Fruit fly (Drosophila melanogaster): ENCODE results near the gene Anp.
A peak's percentile ranks its signal among the peaks of the same experiment; 100 is the strongest.

Anp gene

DNA sequence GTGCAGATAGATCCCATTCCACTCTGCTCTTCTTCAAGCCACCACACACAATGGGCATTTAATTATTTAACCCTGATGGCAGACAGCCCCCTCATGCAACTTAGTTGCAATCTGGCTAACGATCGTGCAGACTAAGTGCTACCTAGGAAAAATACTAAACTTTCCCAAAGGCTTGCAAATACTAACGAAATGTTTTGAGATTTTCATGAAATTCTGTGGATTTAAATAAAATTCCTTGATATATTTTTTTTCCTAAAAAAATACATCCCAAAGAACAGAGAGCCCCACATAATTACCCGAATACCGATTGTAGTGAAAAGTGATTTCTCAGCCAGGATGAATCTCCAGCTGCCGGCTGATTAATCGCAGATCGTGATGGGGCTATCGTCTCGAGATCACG is 49.8 kb downstream of the Anp start (continued):
- TF ChIP-seq topi (GFP tag; optimal IDR thresholded peaks at IDR 0.05) = no peak
- no peak for TF ChIP-seq fd85E (GFP tag; optimal IDR thresholded peaks at IDR 0.05)
- no peak for TF ChIP-seq CG11762 (GFP tag; optimal IDR thresholded peaks at IDR 0.05; ENCODE audit: insufficient read depth)
- no peak for TF ChIP-seq vri (GFP tag; optimal IDR thresholded peaks at IDR 0.05)
- TF ChIP-seq CG6276 (GFP tag; optimal IDR thresholded peaks at IDR 0.05) = no peak
- peak; percentile 19 for TF ChIP-seq CG7368 (GFP tag; optimal IDR thresholded peaks at IDR 0.05)
- peak; percentile 67 for TF ChIP-seq CG6808 (GFP tag; optimal IDR thresholded peaks at IDR 0.05)
- TF ChIP-seq CG15336 (GFP tag; IDR thresholded peaks at IDR 0.05) = no peak
- TF ChIP-seq CG11902 (GFP tag; optimal IDR thresholded peaks at IDR 0.05) = no peak
- peak; percentile 49 for TF ChIP-seq achi (GFP tag; optimal IDR thresholded peaks at IDR 0.05)
- TF ChIP-seq Eip78C (GFP tag) = peak; percentile 78
- TF ChIP-seq CG1621 (tag; optimal IDR thresholded peaks at IDR 0.05) = peak; percentile 66
- peak; percentile 82 for TF ChIP-seq CG3032 (tag; optimal IDR thresholded peaks at IDR 0.05)
- no peak for TF ChIP-seq CG4318 (GFP tag; optimal IDR thresholded peaks at IDR 0.05)
- no peak for TF ChIP-seq cyc (GFP tag; optimal IDR thresholded peaks at IDR 0.05)
- no peak for TF ChIP-seq Gug (GFP tag; IDR thresholded peaks at IDR 0.05)
